Fruit fly (Drosophila melanogaster): Measurements from ENCODE around the gene PXo.

PXo gene

DNA sequence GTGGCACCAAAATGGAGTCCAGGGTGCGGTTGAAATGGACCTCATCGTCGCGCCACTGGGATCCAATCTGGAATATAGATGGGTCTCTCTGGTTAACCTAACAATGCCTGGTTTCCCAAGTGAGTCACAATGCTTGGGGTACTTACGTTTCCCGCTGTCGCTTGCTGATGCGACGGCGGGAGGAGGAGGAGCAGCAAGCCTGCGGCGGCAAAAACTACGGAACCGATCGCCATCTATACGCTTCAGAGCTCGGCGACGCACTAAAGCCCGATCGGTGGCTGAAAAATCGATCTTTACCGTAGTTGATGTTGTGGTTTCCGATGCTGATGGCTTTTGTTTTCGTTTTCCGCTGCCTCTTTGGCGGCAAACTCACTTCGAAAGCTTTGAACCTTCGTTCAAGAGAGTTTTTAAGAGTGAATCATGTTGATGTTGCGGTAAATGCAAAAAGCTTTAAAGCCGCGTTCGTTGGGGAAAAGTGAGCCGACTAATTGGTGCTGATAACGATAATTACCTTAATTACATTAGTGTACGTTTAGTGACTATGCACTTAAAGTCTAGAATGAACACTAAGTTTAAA, 18.8 kb downstream of the PXo start, which contains the start of gene QC:
Gene QC, minus strand, starts transcription at position 268 of the 577 bp plus-strand sequence.
- peak; percentile 50 for TF ChIP-seq pad (GFP tag; optimal IDR thresholded peaks at IDR 0.05)
- TF ChIP-seq ovo (GFP tag; optimal IDR thresholded peaks at IDR 0.05): peak; percentile 16
- no peak for TF ChIP-seq CG7101 (tag; optimal IDR thresholded peaks at IDR 0.05)

DNA sequence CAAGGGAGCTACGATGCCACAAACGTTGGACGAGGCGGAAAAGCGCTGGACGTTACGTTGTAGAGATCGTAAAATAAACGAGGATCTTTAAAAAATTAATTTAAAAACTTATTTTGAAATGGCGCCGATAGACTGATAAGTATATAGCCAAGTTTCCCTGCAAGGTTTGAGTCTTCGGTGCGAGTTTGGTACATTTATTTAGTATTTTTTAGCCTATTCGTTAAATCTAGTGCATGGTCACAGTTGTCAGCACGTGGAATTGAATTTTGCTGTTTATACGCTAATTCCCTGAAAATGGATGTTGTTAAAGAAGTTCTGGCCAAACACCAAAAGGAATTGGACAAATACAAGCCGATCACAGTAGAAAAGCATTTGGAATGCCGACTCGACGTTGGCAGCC, 21.8 kb downstream of the PXo start, which contains the start of gene CG32409:
Gene CG32409, plus strand, starts transcription at position 224 of the 400 bp plus-strand sequence.
- TF ChIP-seq Mnt (GFP tag; optimal IDR thresholded peaks at IDR 0.05) (peak; percentile 98), CG11617 (GFP tag; optimal IDR thresholded peaks at IDR 0.05) (no peak)

DNA sequence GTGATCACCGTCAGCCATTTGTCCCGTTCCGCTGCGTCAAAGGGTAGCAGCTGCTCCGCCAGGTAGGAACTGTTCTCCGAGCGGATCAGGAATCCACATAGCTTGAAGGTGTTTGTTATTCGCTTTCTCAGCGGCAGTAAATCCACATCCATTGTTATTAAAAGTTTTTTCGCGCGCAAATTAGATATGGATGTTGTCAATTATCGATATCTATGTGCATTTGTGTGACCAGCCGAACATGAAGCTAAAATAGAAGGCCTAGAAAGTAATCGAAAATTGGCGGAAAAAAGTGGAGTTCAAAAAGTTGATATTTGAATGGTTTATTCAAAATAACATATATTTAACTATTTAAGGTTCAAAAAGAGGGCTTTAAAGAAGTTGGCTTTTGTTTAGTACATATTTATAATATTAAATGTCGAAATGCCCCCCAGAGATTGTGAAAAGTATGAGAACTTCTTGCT, 23.9 kb downstream of the PXo start, which contains the start of the genes PolE2 and CG5592:
Gene PolE2, minus strand, starts transcription at position 208 of the 461 bp plus-strand sequence.
Gene CG5592, plus strand, starts transcription at position 411 of the 461 bp plus-strand sequence.
- TF ChIP-seq tj (GFP tag; optimal IDR thresholded peaks at IDR 0.05) (no peak), Clk (GFP tag; optimal IDR thresholded peaks at IDR 0.05) (no peak), CG7045 (GFP tag; optimal IDR thresholded peaks at IDR 0.05) (no peak), CG5204 (GFP tag; optimal IDR thresholded peaks at IDR 0.05) (no peak), CG1620 (GFP tag; optimal IDR thresholded peaks at IDR 0.05) (no peak), cic (GFP tag; optimal IDR thresholded peaks at IDR 0.05) (no peak), bab1 (GFP tag; optimal IDR thresholded peaks at IDR 0.05) (peak; percentile 21), toe (GFP tag; optimal IDR thresholded peaks at IDR 0.05) (no peak)

DNA sequence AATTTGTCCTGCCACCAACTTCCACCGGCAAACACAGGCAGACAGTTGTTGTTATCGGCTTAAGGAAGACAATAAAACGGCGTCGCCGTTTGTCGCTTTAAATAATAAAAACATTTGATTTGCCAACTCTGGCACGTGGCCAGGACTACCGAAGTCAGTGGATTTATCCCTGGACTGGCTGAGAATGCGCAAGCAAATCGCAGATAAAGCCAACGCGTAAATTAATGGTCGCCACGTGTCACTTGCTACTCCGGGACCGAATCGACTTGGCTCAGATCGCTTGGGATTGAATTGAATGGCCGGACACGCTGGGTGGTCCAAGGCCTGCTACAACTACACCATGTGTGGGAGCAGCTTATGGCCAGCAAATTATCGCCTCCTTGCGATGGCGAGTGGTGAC, 28.1 kb downstream of the PXo start:
- no peak for TF ChIP-seq cic (GFP tag; optimal IDR thresholded peaks at IDR 0.05)
- no peak for TF ChIP-seq CG14711 (tag; optimal IDR thresholded peaks at IDR 0.05)

DNA sequence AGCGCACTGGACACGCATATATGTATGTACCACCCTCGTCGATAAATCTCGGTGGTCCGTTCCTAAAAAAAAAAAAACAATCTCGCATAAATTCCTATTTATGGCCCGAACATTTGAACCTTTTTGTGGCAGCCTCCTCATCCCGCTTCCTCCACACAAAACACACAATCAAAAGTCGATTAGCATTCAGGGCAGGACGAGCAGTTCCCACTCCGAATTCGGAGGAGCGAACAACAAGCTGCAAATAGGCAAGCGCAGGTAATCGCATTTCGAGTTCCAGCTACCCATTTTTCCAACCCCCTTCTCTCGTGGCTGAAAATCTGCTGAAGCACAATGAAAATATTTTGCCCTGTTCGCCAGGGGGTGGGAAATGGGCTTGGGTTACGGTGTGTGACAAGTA, 29.3 kb downstream of the PXo start:
- TF ChIP-seq CG5204 (GFP tag; optimal IDR thresholded peaks at IDR 0.05) (no peak), cic (GFP tag; optimal IDR thresholded peaks at IDR 0.05) (no peak), CG12768 (GFP tag; optimal IDR thresholded peaks at IDR 0.05) (no peak), bab1 (GFP tag; optimal IDR thresholded peaks at IDR 0.05) (no peak), CG11617 (GFP tag; optimal IDR thresholded peaks at IDR 0.05) (no peak), pad (GFP tag; optimal IDR thresholded peaks at IDR 0.05) (no peak), CG1620 (GFP tag; optimal IDR thresholded peaks at IDR 0.05) (no peak), Hr96 (GFP tag; optimal IDR thresholded peaks at IDR 0.05) (no peak), Clk (GFP tag; optimal IDR thresholded peaks at IDR 0.05) (no peak), tj (GFP tag; optimal IDR thresholded peaks at IDR 0.05) (no peak), CG7045 (GFP tag; optimal IDR thresholded peaks at IDR 0.05) (no peak), Crg-1 (GFP tag; optimal IDR thresholded peaks at IDR 0.05) (no peak), toe (GFP tag; optimal IDR thresholded peaks at IDR 0.05) (no peak), ovo (GFP tag; optimal IDR thresholded peaks at IDR 0.05) (no peak), CG33017 (tag; optimal IDR thresholded peaks at IDR 0.05) (no peak), cnc (optimal IDR thresholded peaks at IDR 0.05) (no peak), kay (GFP tag; ENCODE audit: borderline replicate concordance) (no peak), CG7101 (tag; optimal IDR thresholded peaks at IDR 0.05) (no peak)

DNA sequence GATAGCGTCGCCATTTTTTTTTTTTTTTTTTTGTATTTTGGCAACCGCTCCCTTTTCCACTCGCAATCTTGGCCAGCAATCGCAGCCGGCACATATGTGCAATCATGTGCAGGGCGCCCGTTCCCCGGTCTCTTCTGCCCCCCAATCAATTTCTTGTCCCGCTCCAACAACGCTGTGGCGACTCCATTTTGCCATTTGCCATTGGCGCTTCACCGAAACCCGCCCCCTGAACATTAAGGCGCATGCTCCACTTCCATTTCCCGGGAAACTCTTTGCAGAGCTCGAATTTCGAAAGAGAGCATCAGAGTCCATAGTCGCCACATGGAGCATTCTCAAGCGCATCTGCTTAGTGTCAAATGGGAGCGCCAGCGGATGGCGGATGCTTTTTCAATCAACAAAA, 30.0 kb downstream of the PXo start:
- no peak for TF ChIP-seq pad (GFP tag; optimal IDR thresholded peaks at IDR 0.05)
- TF ChIP-seq Clk (GFP tag; optimal IDR thresholded peaks at IDR 0.05): no peak
- TF ChIP-seq toe (GFP tag; optimal IDR thresholded peaks at IDR 0.05): no peak
- TF ChIP-seq kay (GFP tag; ENCODE audit: borderline replicate concordance): no peak
- TF ChIP-seq CG33017 (tag; optimal IDR thresholded peaks at IDR 0.05): no peak
- TF ChIP-seq CG7045 (GFP tag; optimal IDR thresholded peaks at IDR 0.05): no peak
- TF ChIP-seq Hr96 (GFP tag; optimal IDR thresholded peaks at IDR 0.05): no peak
- TF ChIP-seq CG14711 (tag; optimal IDR thresholded peaks at IDR 0.05): no peak
- no peak for TF ChIP-seq CG7101 (tag; optimal IDR thresholded peaks at IDR 0.05)

DNA sequence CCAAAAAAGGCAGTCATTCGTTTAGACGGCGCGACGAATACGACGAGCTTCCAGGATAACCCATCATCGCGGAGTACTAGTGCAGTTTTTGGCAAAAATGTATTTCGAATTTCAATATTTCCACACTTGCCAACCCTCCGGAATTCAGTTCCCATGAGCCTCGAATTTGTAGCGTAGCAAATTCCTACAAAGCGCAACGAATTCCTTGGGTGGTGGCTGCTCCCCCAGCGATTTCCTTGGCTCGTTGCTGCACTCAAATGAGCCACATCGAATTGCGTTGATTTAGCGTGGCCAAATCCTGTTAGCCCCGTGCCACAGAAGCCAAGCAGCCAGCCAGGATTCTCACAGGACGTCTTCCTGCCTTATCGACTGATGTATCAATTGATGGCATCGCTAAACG, 36.4 kb downstream of the PXo start:
- no peak for TF ChIP-seq kay (GFP tag; ENCODE audit: borderline replicate concordance)
- TF ChIP-seq toe (GFP tag; optimal IDR thresholded peaks at IDR 0.05): no peak
- no peak for TF ChIP-seq pad (GFP tag; optimal IDR thresholded peaks at IDR 0.05)
- TF ChIP-seq CG12768 (GFP tag; optimal IDR thresholded peaks at IDR 0.05): no peak
- no peak for TF ChIP-seq CG14711 (tag; optimal IDR thresholded peaks at IDR 0.05)
- no peak for TF ChIP-seq cnc (optimal IDR thresholded peaks at IDR 0.05)
- no peak for TF ChIP-seq CG7101 (tag; optimal IDR thresholded peaks at IDR 0.05)
- TF ChIP-seq CG11617 (GFP tag; optimal IDR thresholded peaks at IDR 0.05): no peak
- TF ChIP-seq tj (GFP tag; optimal IDR thresholded peaks at IDR 0.05): no peak
- TF ChIP-seq Clk (GFP tag; optimal IDR thresholded peaks at IDR 0.05): no peak
- no peak for TF ChIP-seq CG1620 (GFP tag; optimal IDR thresholded peaks at IDR 0.05)
- no peak for TF ChIP-seq CG33017 (tag; optimal IDR thresholded peaks at IDR 0.05)
- no peak for TF ChIP-seq bab1 (GFP tag; optimal IDR thresholded peaks at IDR 0.05)
- TF ChIP-seq Mnt (GFP tag; optimal IDR thresholded peaks at IDR 0.05): no peak
- no peak for TF ChIP-seq cic (GFP tag; optimal IDR thresholded peaks at IDR 0.05)
- no peak for TF ChIP-seq CG5204 (GFP tag; optimal IDR thresholded peaks at IDR 0.05)
- no peak for TF ChIP-seq Crg-1 (GFP tag; optimal IDR thresholded peaks at IDR 0.05)
- TF ChIP-seq CG7045 (GFP tag; optimal IDR thresholded peaks at IDR 0.05): no peak

DNA sequence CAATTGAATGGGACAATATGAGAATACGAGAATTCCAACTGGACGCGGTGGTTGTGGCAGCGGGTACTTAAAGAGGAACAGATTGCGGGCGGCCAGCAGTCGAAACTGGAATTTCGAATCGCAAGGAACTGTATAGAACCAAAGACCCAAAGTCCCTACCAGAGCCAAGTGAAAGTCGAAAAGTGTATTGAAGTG, 39.0 kb downstream of the PXo start, which contains the start of gene CG13287:
Gene CG13287, plus strand, starts transcription at position 96 of the 195 bp plus-strand sequence.
- no peak for TF ChIP-seq Mnt (GFP tag; optimal IDR thresholded peaks at IDR 0.05)
- no peak for TF ChIP-seq CG1620 (GFP tag; optimal IDR thresholded peaks at IDR 0.05)
